Fruit fly (Drosophila melanogaster): ENCODE results near the gene Ddrgk1.
A peak's percentile ranks its signal among the peaks of the same experiment; 100 is the strongest.

Ddrgk1 gene

dm6 chr3R:21218733-21219165 is 3.9 kb downstream of the Ddrgk1 start, which contains the start of the genes Smyd5 and Oga (continued):
- TF ChIP-seq CG30403 (GFP tag; optimal IDR thresholded peaks at IDR 0.05) (peak; percentile 44), CG7357 (GFP tag; IDR thresholded peaks at IDR 0.05) (no peak), sisA (GFP tag; IDR thresholded peaks at IDR 0.05) (no peak), CG3726 (GFP tag; IDR thresholded peaks at IDR 0.05) (no peak), CG8765 (GFP tag; IDR thresholded peaks at IDR 0.05) (no peak), trem (tag; optimal IDR thresholded peaks at IDR 0.05) (peak; percentile 32), usp (GFP tag; optimal IDR thresholded peaks at IDR 0.05) (no peak), da (GFP tag; optimal IDR thresholded peaks at IDR 0.05) (no peak), CG6854 (GFP tag; optimal IDR thresholded peaks at IDR 0.05) (no peak), CG9437 (GFP tag; optimal IDR thresholded peaks at IDR 0.05) (no peak), Dip3 (GFP tag; optimal IDR thresholded peaks at IDR 0.05) (peak; percentile 86), prd (optimal IDR thresholded peaks at IDR 0.05) (no peak), prd (GFP tag; IDR thresholded peaks at IDR 0.05) (0 out of 3 replicates have a peak, but pooled peaks have one; percentile 4), H15 (GFP tag; IDR thresholded peaks at IDR 0.05) (no peak), fu2 (GFP tag; optimal IDR thresholded peaks at IDR 0.05) (peak; percentile 11), ind (GFP tag; optimal IDR thresholded peaks at IDR 0.05) (peak; percentile 29), CG13894 (tag; optimal IDR thresholded peaks at IDR 0.05) (no peak), CG2120 (GFP tag; optimal IDR thresholded peaks at IDR 0.05) (peak; percentile 58), TFAM (GFP tag; optimal IDR thresholded peaks at IDR 0.05) (no peak), HmgZ (tag; optimal IDR thresholded peaks at IDR 0.05) (peak; percentile 66), YL-1 (GFP tag; optimal IDR thresholded peaks at IDR 0.05) (peak; percentile 91), aop (GFP tag; IDR thresholded peaks at IDR 0.05) (no peak), Bteb2 (GFP tag; optimal IDR thresholded peaks at IDR 0.05) (peak; percentile 31), NC2β (GFP tag; optimal IDR thresholded peaks at IDR 0.05) (peak; percentile 33), CG10147 (GFP tag; optimal IDR thresholded peaks at IDR 0.05) (peak; percentile 34), CG1602 (GFP tag; optimal IDR thresholded peaks at IDR 0.05) (no peak), CG17829 (tag; optimal IDR thresholded peaks at IDR 0.05) (peak; percentile 47), gem (tag; optimal IDR thresholded peaks at IDR 0.05) (no peak), Ets97D (GFP tag; optimal IDR thresholded peaks at IDR 0.05) (peak; percentile 81), CG14860 (GFP tag; IDR thresholded peaks at IDR 0.05; ENCODE audit: partially characterized antibody) (peak; percentile 90), PHDP (tag; optimal IDR thresholded peaks at IDR 0.05) (peak; percentile 18), Atf3 (GFP tag; optimal IDR thresholded peaks at IDR 0.05) (no peak), Ptx1 (GFP tag; IDR thresholded peaks at IDR 0.05) (0 out of 2 replicates have a peak, but pooled peaks have one; percentile 16), Dip2 (GFP tag; IDR thresholded peaks at IDR 0.05) (no peak), hb (GFP tag; IDR thresholded peaks at IDR 0.05; ENCODE audit: partially characterized antibody) (peak; percentile 94), Hey (tag; optimal IDR thresholded peaks at IDR 0.05) (no peak), lab (GFP tag; optimal IDR thresholded peaks at IDR 0.05) (no peak), fd96Cb (tag; optimal IDR thresholded peaks at IDR 0.05) (no peak), Mes4 (GFP tag; optimal IDR thresholded peaks at IDR 0.05) (peak; percentile 46), chif (GFP tag; optimal IDR thresholded peaks at IDR 0.05) (no peak), CG2199 (GFP tag; IDR thresholded peaks at IDR 0.05) (no peak), HLHmδ (GFP tag; optimal IDR thresholded peaks at IDR 0.05) (no peak), CG30020 (tag; optimal IDR thresholded peaks at IDR 0.05) (peak; percentile 88), CG17912 (GFP tag; optimal IDR thresholded peaks at IDR 0.05) (peak; percentile 37), CG13287 (GFP tag; IDR thresholded peaks at IDR 0.05; ENCODE audit: partially characterized antibody) (peak; percentile 94), CG7928 (GFP tag; optimal IDR thresholded peaks at IDR 0.05) (peak; percentile 11), CG12391 (tag; optimal IDR thresholded peaks at IDR 0.05) (peak; percentile 48), CG31441 (GFP tag; IDR thresholded peaks at IDR 0.05) (no peak), Med (GFP tag) (peak; percentile 94), run (tag; optimal IDR thresholded peaks at IDR 0.05) (no peak), sug (tag; optimal IDR thresholded peaks at IDR 0.05) (peak; percentile 64), sr (GFP tag; IDR thresholded peaks at IDR 0.05) (no peak)
